Worm (Caenorhabditis elegans) whole organism, L1 larva: ENCODE data around the gene nhr-219.

Experiments
- F16B12.6 ChIP-seq: fragments of 150-350 bp; optimal IDR thresholded peaks from 2 replicates; lab custom pipeline; 2014; ENCODE audit warnings: missing biosample characterization, missing genetic modification characterization
- lsy-2 ChIP-seq, 2 experiments: fragments of 150-350 bp; optimal IDR thresholded peaks; 2 replicates each; lab custom pipeline; 2014; ENCODE audit warnings: missing biosample characterization in 2 of 2, missing genetic modification characterization in 2 of 2
- mdl-1 ChIP-seq, 2 experiments: fragments of 150-350 bp; optimal IDR thresholded peaks; 2 replicates each; lab custom pipeline; 2014 to 2017; ENCODE audit warnings: missing biosample characterization in 2 of 2, missing genetic modification characterization in 2 of 2, inconsistent platforms in 1 of 2
- mep-1 ChIP-seq: fragments of 150-350 bp; optimal IDR thresholded peaks from 2 replicates; lab custom pipeline; 2014; ENCODE audit warnings: missing biosample characterization, missing genetic modification characterization
- nhr-77 ChIP-seq: fragments of 150-350 bp; optimal IDR thresholded peaks from 2 replicates; lab custom pipeline; 2014; ENCODE audit warnings: missing biosample characterization, missing genetic modification characterization
- rnt-1 ChIP-seq: sonication (generic microtip); optimal IDR thresholded peaks from 2 replicates; lab custom pipeline; 2016; ENCODE audit warnings: mild to moderate bottlenecking, missing genetic modification characterization, moderate library complexity, missing compliant biosample characterization
- unc-62 ChIP-seq: fragments of 150-350 bp; optimal IDR thresholded peaks from 2 replicates; lab custom pipeline; 2014; ENCODE audit warnings: missing biosample characterization, missing genetic modification reagents, missing genetic modification characterization

DNA sequence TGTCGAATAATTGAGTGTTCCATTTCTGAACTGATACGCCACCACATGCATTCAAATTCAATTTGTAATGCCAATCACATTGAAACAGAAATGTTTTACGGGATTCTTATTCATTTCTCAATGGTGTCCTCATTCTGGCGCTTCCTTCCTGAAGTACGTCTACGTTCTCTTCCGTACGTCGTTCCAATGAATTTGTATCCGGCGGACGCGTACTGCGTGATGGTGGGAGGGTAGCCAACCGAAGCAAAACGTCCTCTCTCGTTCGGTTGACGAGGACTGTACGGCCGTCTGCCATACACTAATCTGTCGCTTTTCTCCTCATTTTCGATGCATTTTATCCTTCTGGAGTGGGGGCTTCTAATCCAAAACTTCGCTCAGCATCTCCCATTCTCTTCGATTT, 16.1 kb downstream of the nhr-219 start:
- TF ChIP-seq nhr-77 (tag; lab: Kevin White, UChicago) (no peak), lsy-2 (tag; optimal IDR thresholded peaks at IDR 0.05; lab: Kevin White, UChicago) (no peak), unc-62 (GFP tag; lab: Kevin White, UChicago) (no peak), F16B12.6 (tag; lab: Kevin White, UChicago) (no peak), mep-1 (no peak), mdl-1 (tag; optimal IDR thresholded peaks at IDR 0.05; lab: Kevin White, UChicago) (no peak), rnt-1 (tag; lab: Kevin White, UChicago) (no peak)
